Fruit fly (Drosophila melanogaster) whole organism: Measurements from ENCODE around the gene TTLL4B.

Experiments used
- CG8478 ChIP-seq: fragments of >200 bp; optimal IDR thresholded peaks from 2 replicates; lab custom pipeline; 2018; ENCODE audit warnings: inconsistent platforms
- Dll ChIP-seq: fragments of >200 bp; optimal IDR thresholded peaks from 2 replicates; lab custom pipeline; 2017
- EcR ChIP-seq, 2 experiments: fragments of >200 bp; optimal IDR thresholded peaks; 2 replicates each; lab custom pipeline; 2017; ENCODE audit warnings: missing biosample characterization in 2 of 2, missing genetic modification characterization in 2 of 2, missing genetic modification reagents in 2 of 2
- pan ChIP-seq: fragments of >200 bp; optimal IDR thresholded peaks from 2 replicates; lab custom pipeline; 2017
- psq ChIP-seq: fragments of >200 bp; optimal IDR thresholded peaks from 2 replicates; lab custom pipeline; 2017
- usp ChIP-seq: fragments of >200 bp; optimal IDR thresholded peaks from 2 replicates; lab custom pipeline; 2017; ENCODE audit warnings: missing biosample characterization, missing genetic modification characterization, mixed read lengths

DNA sequence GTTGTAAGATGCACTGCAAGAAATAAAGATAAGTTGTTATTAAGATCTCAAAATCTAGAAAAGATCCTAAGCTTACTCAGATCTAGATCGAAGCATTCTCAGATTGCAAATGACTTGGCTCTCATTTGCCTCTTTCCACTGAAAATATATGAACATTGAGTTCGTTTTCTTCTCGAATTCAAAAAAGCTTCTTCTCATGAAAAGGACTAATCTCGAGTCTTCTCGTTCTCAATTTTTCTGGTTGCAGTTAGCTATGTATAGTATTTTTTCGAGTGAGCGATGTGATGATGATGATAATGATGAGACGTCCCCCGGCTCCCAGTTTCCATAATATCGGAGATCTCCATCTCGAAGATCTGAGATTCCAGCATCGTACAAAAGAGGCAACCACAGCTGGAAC lies 6.1 kb upstream of the TTLL4B start:
- no peak for TF ChIP-seq usp
- TF ChIP-seq psq (lab: Kevin White, UChicago), result no peak
- TF ChIP-seq pan (lab: Kevin White, UChicago), result no peak
- TF ChIP-seq EcR (GFP tag; optimal IDR thresholded peaks at IDR 0.05; lab: Kevin White, UChicago), result no peak
- TF ChIP-seq CG8478 (lab: Kevin White, UChicago), result no peak
- TF ChIP-seq Dll (lab: Kevin White, UChicago), result no peak
